Worm (Caenorhabditis elegans) whole organism, L4 larva: ENCODE results near the gene idpp-15.

ENCODE experiments used
- ZK337.2 ChIP-seq: fragments of 200-800 bp; sonication (Bioruptor generic); IDR thresholded peaks from 2 replicates; pipeline ENCODE4 v1.3.6; 2022; ENCODE audit warnings: missing genetic modification reagents, missing genetic modification characterization, missing compliant biosample characterization
- egl-27 ChIP-seq: sonication (generic microtip); optimal IDR thresholded peaks from 3 replicates; lab custom pipeline; 2017; ENCODE audit warnings: missing biosample characterization, missing genetic modification reagents, missing genetic modification characterization
- hif-1 ChIP-seq, 2 experiments: sonication (generic microtip); optimal IDR thresholded peaks; 2 replicates each; lab custom pipeline; 2016 to 2017; ENCODE audit warnings: missing compliant biosample characterization in 2 of 2, missing genetic modification characterization in 2 of 2, missing genetic modification reagents in 2 of 2, missing genotype in 2 of 2, mild to moderate bottlenecking in 1 of 2
- lin-39 ChIP-seq: fragments of 150-350 bp; optimal IDR thresholded peaks from 2 replicates; lab custom pipeline; 2014; ENCODE audit warnings: missing biosample characterization, missing genetic modification reagents, missing genetic modification characterization
- vab-7 ChIP-seq: fragments of 200-800 bp; sonication (Bioruptor generic); IDR thresholded peaks from 2 replicates; pipeline ENCODE4 v1.3.6; 2022; ENCODE audit warnings: missing genetic modification reagents, missing genetic modification characterization, missing compliant biosample characterization

DNA sequence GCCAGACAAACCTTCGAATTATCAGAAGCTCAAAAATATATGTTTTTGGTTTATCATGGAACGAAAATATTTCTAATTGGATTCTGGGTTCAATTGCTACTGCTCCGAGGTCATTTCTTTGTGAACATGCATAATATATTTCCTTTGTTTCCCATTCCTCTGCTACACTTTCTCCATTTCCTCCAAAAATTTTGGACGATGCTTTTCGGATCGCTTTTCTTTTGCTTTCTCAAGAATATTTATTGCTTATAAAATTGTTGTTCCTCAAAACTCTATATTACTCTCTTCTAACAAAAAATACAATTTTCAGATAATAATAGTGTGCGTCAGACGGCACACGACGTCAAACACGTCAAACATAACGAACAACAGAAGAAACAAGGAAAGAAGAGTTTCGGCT is 30.2 kb upstream of the idpp-15 start, which contains the start of gene pac-1:
- TF ChIP-seq vab-7 (no peak), hif-1 (tag; optimal IDR thresholded peaks at IDR 0.05; lab: Kevin White, UChicago) (no peak), ZK337.2 (GFP tag; lab: Robert Waterston, UW) (no peak), lin-39 (tag; lab: Kevin White, UChicago) (no peak), egl-27 (tag; lab: Kevin White, UChicago) (no peak)
